Worm (Caenorhabditis elegans): ENCODE data around the gene irld-51.

irld-51 gene

ce11 chrII:2976597-2976996 is 24.1 kb upstream of the irld-51 start, which contains the start of gene nhr-88 (continued):
- TF ChIP-seq spr-1 (tag; optimal IDR thresholded peaks at IDR 0.05) = no peak
- peak; percentile 47 for TF ChIP-seq sdz-12 (GFP tag; optimal IDR thresholded peaks at IDR 0.05)
- TF ChIP-seq nhr-76 (tag; optimal IDR thresholded peaks at IDR 0.05) = no peak
- TF ChIP-seq T26A8.4 (GFP tag; IDR thresholded peaks at IDR 0.05) = peak; percentile 43; the same call in 1 of the 2 replicates
- no peak for TF ChIP-seq ZK546.5 (tag; optimal IDR thresholded peaks at IDR 0.05)
- no peak for TF ChIP-seq mes-2 (tag; optimal IDR thresholded peaks at IDR 0.05; ENCODE audit: poor library complexity, severe bottlenecking)

- no peak for TF ChIP-seq mxl-2 (GFP tag; conservative IDR thresholded peaks at IDR 0.05)
- TF ChIP-seq unc-62 (GFP tag; optimal IDR thresholded peaks at IDR 0.05 in 1 of 2) = no peak
- no peak for TF ChIP-seq unc-62 (tag; optimal IDR thresholded peaks at IDR 0.05)
- TF ChIP-seq hlh-30 (tag; optimal IDR thresholded peaks at IDR 0.05; ENCODE audit: insufficient read depth) = peak; percentile 18
- no peak for TF ChIP-seq lin-38 (GFP tag; IDR thresholded peaks at IDR 0.05)
- no peak for TF ChIP-seq nhr-6 (tag; optimal IDR thresholded peaks at IDR 0.05)
- no peak for TF ChIP-seq duxl-1 (tag; optimal IDR thresholded peaks at IDR 0.05; ENCODE audit: poor library complexity)
- TF ChIP-seq tag-97 (GFP tag; IDR thresholded peaks at IDR 0.05) = no peak
- no peak for TF ChIP-seq nhr-11 (tag; optimal IDR thresholded peaks at IDR 0.05)
- no peak for TF ChIP-seq lir-3 (tag; optimal IDR thresholded peaks at IDR 0.05)
- no peak for TF ChIP-seq Y75B8A.6 (GFP tag; IDR thresholded peaks at IDR 0.05)
- TF ChIP-seq daf-16 (GFP tag; optimal IDR thresholded peaks at IDR 0.05) = no peak
- TF ChIP-seq daf-16 (tag; optimal IDR thresholded peaks at IDR 0.05) = peak; percentile 84
- TF ChIP-seq zfp-2 (tag; optimal IDR thresholded peaks at IDR 0.05) = no peak
- no peak for TF ChIP-seq fkh-10 (GFP tag; optimal IDR thresholded peaks at IDR 0.05)
- no peak for TF ChIP-seq lin-15B (tag; optimal IDR thresholded peaks at IDR 0.05)
- no peak for TF ChIP-seq ces-1 (GFP tag; optimal IDR thresholded peaks at IDR 0.05)
- no peak for TF ChIP-seq Y48G9A.11 (GFP tag; IDR thresholded peaks at IDR 0.05)
- TF ChIP-seq ceh-20 (GFP tag; IDR thresholded peaks at IDR 0.05) = no peak
- TF ChIP-seq R02D3.7 (tag; optimal IDR thresholded peaks at IDR 0.05) = no peak
- no peak for TF ChIP-seq F10B5.3 (tag; optimal IDR thresholded peaks at IDR 0.05)
- no peak for TF ChIP-seq T26A8.4 (GFP tag; IDR thresholded peaks at IDR 0.05)
- peak; percentile 65 for TF ChIP-seq nhr-77 (tag; optimal IDR thresholded peaks at IDR 0.05)
- TF ChIP-seq lsy-2 (tag; optimal IDR thresholded peaks at IDR 0.05) = peak in 1 of 2 experiments; percentile 4
- TF ChIP-seq F44E2.7 (GFP tag; IDR thresholded peaks at IDR 0.05) = no peak
- no peak for TF ChIP-seq rbr-2 (tag; optimal IDR thresholded peaks at IDR 0.05)
- no peak for TF ChIP-seq ceh-44 (GFP tag; IDR thresholded peaks at IDR 0.05)
- TF ChIP-seq arid-1 (GFP tag; conservative IDR thresholded peaks at IDR 0.05) = no peak
- no peak for TF ChIP-seq F26F4.8 (GFP tag; conservative IDR thresholded peaks at IDR 0.05)
- TF ChIP-seq F37D6.2 (tag; optimal IDR thresholded peaks at IDR 0.05) = no peak
- TF ChIP-seq pha-4 (GFP tag; IDR thresholded peaks at IDR 0.05) = no peak
- no peak for TF ChIP-seq pha-4 (tag; optimal IDR thresholded peaks at IDR 0.05)
- TF ChIP-seq D1046.2 (GFP tag; IDR thresholded peaks at IDR 0.05) = no peak
- no peak for TF ChIP-seq nhr-41 (GFP tag; IDR thresholded peaks at IDR 0.05)
- TF ChIP-seq unc-39 (tag; optimal IDR thresholded peaks at IDR 0.05) = no peak
- no peak for TF ChIP-seq egl-43 (GFP tag; IDR thresholded peaks at IDR 0.05)
- no peak for TF ChIP-seq hmg-1.1 (GFP tag; IDR thresholded peaks at IDR 0.05)
- peak; percentile 26 for TF ChIP-seq mes-2 (tag; optimal IDR thresholded peaks at IDR 0.05; ENCODE audit: poor library complexity, severe bottlenecking)
- TF ChIP-seq tra-1 (GFP tag; IDR thresholded peaks at IDR 0.05) = no peak
- no peak for TF ChIP-seq daf-8 (GFP tag; IDR thresholded peaks at IDR 0.05)
- no peak for TF ChIP-seq ztf-11 (tag; optimal IDR thresholded peaks at IDR 0.05)
- no peak for TF ChIP-seq nhr-111 (GFP tag; optimal IDR thresholded peaks at IDR 0.05)
- no peak for TF ChIP-seq unc-130 (GFP tag; optimal IDR thresholded peaks at IDR 0.05)
- no peak for TF ChIP-seq ceh-82 (tag; optimal IDR thresholded peaks at IDR 0.05)
- no peak for TF ChIP-seq snpc-4 (tag; optimal IDR thresholded peaks at IDR 0.05)
- TF ChIP-seq nhr-237 (tag; optimal IDR thresholded peaks at IDR 0.05) = no peak
These were observed 23.2 kb upstream of the irld-51 start for ce11 chrII:2975561-2976230.
